Fruit fly (Drosophila melanogaster) whole organism, prepupa: Measurements from ENCODE around the gene CG45207.

Experiments
- Blimp-1 ChIP-seq: fragments of 200-800 bp; sonication (Bioruptor generic); optimal IDR thresholded peaks from 3 replicates; lab custom pipeline; 2017; ENCODE audit warnings: missing biosample characterization, missing genetic modification characterization, mild to moderate bottlenecking, moderate library complexity, missing genetic modification reagents
- CG10631 ChIP-seq: fragments of 200-800 bp; sonication (Bioruptor generic); optimal IDR thresholded peaks from 2 replicates; lab custom pipeline; 2016; ENCODE audit warnings: missing biosample characterization, missing genetic modification characterization
- CG10669 ChIP-seq: fragments of 200-800 bp; sonication (Bioruptor generic); optimal IDR thresholded peaks from 3 replicates; lab custom pipeline; 2018; ENCODE audit warnings: missing biosample characterization, mild to moderate bottlenecking, missing genetic modification characterization, moderate library complexity
- CG11294 ChIP-seq: fragments of 200-800 bp; sonication (Bioruptor generic); IDR thresholded peaks from 2 replicates; pipeline ENCODE4 v1.3.6; 2022; ENCODE audit warnings: missing biosample characterization, missing genetic modification characterization
- CG11762 ChIP-seq: fragments of 200-800 bp; sonication (Bioruptor generic); optimal IDR thresholded peaks from 3 replicates; lab custom pipeline; 2016; ENCODE audit warnings: missing biosample characterization, missing genetic modification characterization; ENCODE audit not compliant: insufficient read depth
- CG15336 ChIP-seq: fragments of 200-800 bp; sonication (Bioruptor generic); IDR thresholded peaks from 2 replicates; pipeline ENCODE4 v1.3.6; 2022; ENCODE audit warnings: missing biosample characterization, missing genetic modification characterization
- CG1621 ChIP-seq: fragments of 200-800 bp; sonication (Bioruptor generic); optimal IDR thresholded peaks from 3 replicates; lab custom pipeline; 2018; ENCODE audit warnings: missing biosample characterization, mild to moderate bottlenecking, missing genetic modification characterization
- CG16779 ChIP-seq: fragments of 200-800 bp; sonication (Bioruptor generic); optimal IDR thresholded peaks from 3 replicates; lab custom pipeline; 2017; ENCODE audit warnings: missing biosample characterization, mild to moderate bottlenecking, missing genetic modification characterization
- CG3032 ChIP-seq: fragments of 200-800 bp; optimal IDR thresholded peaks from 2 replicates; lab custom pipeline; 2019; ENCODE audit warnings: missing biosample characterization, mild to moderate bottlenecking, missing genetic modification characterization, moderate library complexity
- CG32006 ChIP-seq: fragments of 200-800 bp; sonication (Bioruptor generic); optimal IDR thresholded peaks from 3 replicates; lab custom pipeline; 2017; ENCODE audit warnings: missing biosample characterization, mild to moderate bottlenecking, missing genetic modification characterization
- CG34406 ChIP-seq: fragments of 200-800 bp; sonication (Bioruptor generic); optimal IDR thresholded peaks from 3 replicates; lab custom pipeline; 2016; ENCODE audit warnings: missing biosample characterization, missing genetic modification characterization
- CG3919 ChIP-seq: fragments of 200-800 bp; sonication (Bioruptor generic); optimal IDR thresholded peaks from 3 replicates; lab custom pipeline; 2016; ENCODE audit warnings: missing biosample characterization, missing genetic modification characterization
- CG4318 ChIP-seq: fragments of 200-800 bp; sonication (Bioruptor generic); optimal IDR thresholded peaks from 3 replicates; lab custom pipeline; 2017; ENCODE audit warnings: missing biosample characterization, mild to moderate bottlenecking, missing genetic modification characterization
- CG6163 ChIP-seq: fragments of 200-800 bp; sonication (Bioruptor generic); IDR thresholded peaks from 3 replicates; pipeline ENCODE4 v1.3.6; 2022; ENCODE audit warnings: missing biosample characterization, missing genetic modification characterization
- CG6276 ChIP-seq: fragments of 200-800 bp; sonication (Bioruptor generic); optimal IDR thresholded peaks from 2 replicates; lab custom pipeline; 2017; ENCODE audit warnings: missing biosample characterization, mild to moderate bottlenecking, missing genetic modification characterization
- CG6808 ChIP-seq: fragments of 200-800 bp; sonication (Bioruptor generic); optimal IDR thresholded peaks from 3 replicates; lab custom pipeline; 2017; ENCODE audit warnings: missing biosample characterization, missing genetic modification characterization, mild to moderate bottlenecking, moderate library complexity, missing genetic modification reagents
- CG6854 ChIP-seq: fragments of 200-800 bp; sonication (Bioruptor generic); optimal IDR thresholded peaks from 2 replicates; lab custom pipeline; 2017; ENCODE audit warnings: missing biosample characterization, mild to moderate bottlenecking, missing genetic modification characterization
- CG7368 ChIP-seq: fragments of 200-800 bp; sonication (Bioruptor generic); optimal IDR thresholded peaks from 3 replicates; lab custom pipeline; 2016; ENCODE audit warnings: missing biosample characterization, missing genetic modification characterization
- CG8119 ChIP-seq: fragments of 200-800 bp; sonication (Bioruptor generic); IDR thresholded peaks from 3 replicates; pipeline ENCODE4 v1.3.6; 2022; ENCODE audit warnings: missing biosample characterization, missing genetic modification characterization
- CG8319 ChIP-seq: fragments of 200-800 bp; sonication (Bioruptor generic); optimal IDR thresholded peaks from 3 replicates; lab custom pipeline; 2016; ENCODE audit warnings: missing biosample characterization, missing genetic modification characterization
- CG8632 ChIP-seq: fragments of 200-800 bp; sonication (Bioruptor generic); optimal IDR thresholded peaks from 3 replicates; lab custom pipeline; 2016; ENCODE audit warnings: missing biosample characterization, missing genetic modification characterization
- CG9139 ChIP-seq: fragments of 200-800 bp; sonication (Bioruptor generic); optimal IDR thresholded peaks from 3 replicates; lab custom pipeline; 2017; ENCODE audit warnings: missing biosample characterization, mild to moderate bottlenecking, missing genetic modification characterization
- Eip75B ChIP-seq: fragments of 200-800 bp; sonication (Bioruptor generic); optimal IDR thresholded peaks from 3 replicates; lab custom pipeline; 2016; ENCODE audit warnings: missing biosample characterization, missing genetic modification characterization
- Eip93F ChIP-seq: fragments of 200-800 bp; sonication (Bioruptor generic); optimal IDR thresholded peaks from 2 replicates; lab custom pipeline; 2016; ENCODE audit warnings: missing biosample characterization, mild to moderate bottlenecking, missing genetic modification characterization
- Ets21C ChIP-seq: fragments of 200-800 bp; sonication (Bioruptor generic); optimal IDR thresholded peaks from 3 replicates; lab custom pipeline; 2016; ENCODE audit warnings: missing biosample characterization, missing genetic modification characterization
- Ets96B ChIP-seq: fragments of 200-800 bp; optimal IDR thresholded peaks from 2 replicates; lab custom pipeline; 2019; ENCODE audit warnings: missing biosample characterization, mild to moderate bottlenecking, missing genetic modification characterization, moderate library complexity
- Gug ChIP-seq: fragments of 200-800 bp; sonication (Bioruptor generic); IDR thresholded peaks from 2 replicates; pipeline ENCODE4 v1.3.6; 2022; ENCODE audit warnings: missing biosample characterization, missing genetic modification characterization
- Hr38 ChIP-seq: sonication (Bioruptor generic); optimal IDR thresholded peaks from 2 replicates; lab custom pipeline; 2016; ENCODE audit warnings: missing biosample characterization, missing genetic modification characterization
- Hr39 ChIP-seq: fragments of 200-800 bp; sonication (Bioruptor generic); optimal IDR thresholded peaks from 2 replicates; lab custom pipeline; 2016; ENCODE audit warnings: missing biosample characterization, missing genetic modification characterization
- Lpt ChIP-seq: fragments of 200-800 bp; sonication (Bioruptor generic); optimal IDR thresholded peaks from 3 replicates; lab custom pipeline; 2016; ENCODE audit warnings: missing biosample characterization, missing genetic modification characterization
- OdsH ChIP-seq: fragments of 200-800 bp; sonication (Bioruptor generic); optimal IDR thresholded peaks from 3 replicates; lab custom pipeline; 2016; ENCODE audit warnings: missing biosample characterization, missing genetic modification characterization
- Sox102F ChIP-seq: fragments of 200-800 bp; sonication (Bioruptor generic); optimal IDR thresholded peaks from 2 replicates; lab custom pipeline; 2016; ENCODE audit warnings: missing biosample characterization, mild to moderate bottlenecking, missing genetic modification characterization
- Sox14 ChIP-seq: fragments of 200-800 bp; sonication (Bioruptor generic); optimal IDR thresholded peaks from 3 replicates; lab custom pipeline; 2016; ENCODE audit warnings: missing biosample characterization, missing genetic modification characterization
- cyc ChIP-seq: fragments of 200-800 bp; sonication (Bioruptor generic); optimal IDR thresholded peaks from 3 replicates; lab custom pipeline; 2016; ENCODE audit warnings: missing biosample characterization, missing genetic modification characterization
- dsx ChIP-seq: fragments of 200-800 bp; optimal IDR thresholded peaks from 3 replicates; lab custom pipeline; 2019; ENCODE audit warnings: missing biosample characterization, mild to moderate bottlenecking, missing genetic modification characterization, moderate library complexity; ENCODE audit not compliant: poor library complexity, severe bottlenecking
- eg ChIP-seq: fragments of 200-800 bp; sonication (Bioruptor generic); IDR thresholded peaks from 3 replicates; pipeline ENCODE4 v1.3.6; 2022; ENCODE audit warnings: missing biosample characterization, missing genetic modification characterization
- fd59A ChIP-seq: fragments of 200-800 bp; sonication (Bioruptor generic); optimal IDR thresholded peaks from 2 replicates; lab custom pipeline; 2017; ENCODE audit warnings: missing biosample characterization, mild to moderate bottlenecking, missing genetic modification characterization, missing genetic modification reagents
- fd85E ChIP-seq: fragments of 200-800 bp; sonication (Bioruptor generic); optimal IDR thresholded peaks from 3 replicates; lab custom pipeline; 2016; ENCODE audit warnings: missing biosample characterization, missing genetic modification characterization
- fkh ChIP-seq: fragments of 200-800 bp; sonication (Bioruptor generic); optimal IDR thresholded peaks from 3 replicates; lab custom pipeline; 2017; ENCODE audit warnings: missing biosample characterization, mild to moderate bottlenecking, missing genetic modification characterization, moderate library complexity
- lz ChIP-seq: fragments of 200-800 bp; sonication (Bioruptor generic); optimal IDR thresholded peaks from 3 replicates; lab custom pipeline; 2016; ENCODE audit warnings: missing biosample characterization, missing genetic modification characterization
- net ChIP-seq: fragments of 200-800 bp; sonication (Bioruptor generic); optimal IDR thresholded peaks from 3 replicates; lab custom pipeline; 2016; ENCODE audit warnings: missing biosample characterization, missing genetic modification characterization
- salr ChIP-seq, 2 experiments: fragments of 200-800 bp; sonication (Bioruptor generic); optimal IDR thresholded peaks; 3 replicates each; lab custom pipeline; 2016 to 2018; ENCODE audit warnings: missing biosample characterization in 2 of 2, missing genetic modification characterization in 2 of 2, mild to moderate bottlenecking in 1 of 2
- spab ChIP-seq: fragments of 200-800 bp; sonication (Bioruptor generic); optimal IDR thresholded peaks from 2 replicates; lab custom pipeline; 2017; ENCODE audit warnings: missing biosample characterization, mild to moderate bottlenecking, missing genetic modification characterization, missing genetic modification reagents
- ss ChIP-seq, 2 experiments: fragments of 200-800 bp; sonication (Bioruptor generic); optimal IDR thresholded peaks; 2 replicates in 1 of 2; 3 replicates in 1 of 2; lab custom pipeline; 2017 to 2018; ENCODE audit warnings: mild to moderate bottlenecking in 2 of 2, missing biosample characterization in 2 of 2, missing genetic modification characterization in 2 of 2, moderate library complexity in 1 of 2
- svp ChIP-seq: fragments of 200-800 bp; sonication (Bioruptor generic); peaks from one replicate; lab custom pipeline; 2016; ENCODE audit warnings: missing biosample characterization, missing genetic modification characterization
- topi ChIP-seq: fragments of 200-800 bp; sonication (Bioruptor generic); optimal IDR thresholded peaks from 3 replicates; lab custom pipeline; 2016; ENCODE audit warnings: missing biosample characterization, missing genetic modification characterization
- vri ChIP-seq: fragments of 200-800 bp; sonication (Bioruptor generic); optimal IDR thresholded peaks from 3 replicates; lab custom pipeline; 2016; ENCODE audit warnings: missing biosample characterization, mild to moderate bottlenecking, missing genetic modification characterization

The CG45207 gene

DNA sequence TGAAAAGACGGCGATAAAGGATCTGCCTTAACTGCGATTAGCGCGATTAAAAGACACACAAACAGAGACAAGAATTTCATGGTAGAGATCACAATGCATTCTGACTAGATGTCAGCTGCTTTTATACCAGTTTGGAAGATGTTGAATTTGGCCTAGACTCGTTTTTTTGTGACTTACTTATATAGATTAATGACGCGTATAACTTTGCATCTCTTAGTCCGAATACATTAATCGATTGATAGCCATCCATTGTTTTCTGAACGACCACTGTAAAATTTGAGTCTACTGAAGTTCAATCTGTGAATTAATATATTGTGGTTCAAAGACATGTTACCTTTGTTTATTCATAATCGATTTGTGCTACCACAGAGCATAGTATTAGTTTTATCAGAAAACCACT, at the start of gene CG45207:
TSS of gene CG45207 (minus strand) at position 101 of the 400 bp plus-strand sequence.
- no peak for TF ChIP-seq CG11762
- no peak for TF ChIP-seq CG10669 (GFP tag; lab: Kevin White, UChicago)
- no peak for TF ChIP-seq CG34406 (GFP tag; lab: Kevin White, UChicago)
- TF ChIP-seq cyc (GFP tag; lab: Kevin White, UChicago), result no peak
- TF ChIP-seq Ets21C, result no peak
- TF ChIP-seq vri (GFP tag; lab: Kevin White, UChicago), result no peak
- TF ChIP-seq Hr38, result no peak
- no peak for TF ChIP-seq dsx (GFP tag; lab: Kevin White, UChicago)
- no peak for TF ChIP-seq Lpt (GFP tag; lab: Kevin White, UChicago)
- TF ChIP-seq ss (GFP tag; optimal IDR thresholded peaks at IDR 0.05; lab: Kevin White, UChicago), result no peak
- TF ChIP-seq Gug (GFP tag; lab: Robert Waterston, UW), result no peak
- no peak for TF ChIP-seq CG16779
- TF ChIP-seq CG6854, result no peak
- TF ChIP-seq topi (GFP tag; lab: Kevin White, UChicago), result no peak
- no peak for TF ChIP-seq CG9139 (GFP tag; lab: Kevin White, UChicago)
- no peak for TF ChIP-seq CG7368 (GFP tag; lab: Kevin White, UChicago)
- TF ChIP-seq salr (GFP tag; optimal IDR thresholded peaks at IDR 0.05; lab: Kevin White, UChicago), result no peak
- TF ChIP-seq, all 60 proteins: peak for 0

DNA sequence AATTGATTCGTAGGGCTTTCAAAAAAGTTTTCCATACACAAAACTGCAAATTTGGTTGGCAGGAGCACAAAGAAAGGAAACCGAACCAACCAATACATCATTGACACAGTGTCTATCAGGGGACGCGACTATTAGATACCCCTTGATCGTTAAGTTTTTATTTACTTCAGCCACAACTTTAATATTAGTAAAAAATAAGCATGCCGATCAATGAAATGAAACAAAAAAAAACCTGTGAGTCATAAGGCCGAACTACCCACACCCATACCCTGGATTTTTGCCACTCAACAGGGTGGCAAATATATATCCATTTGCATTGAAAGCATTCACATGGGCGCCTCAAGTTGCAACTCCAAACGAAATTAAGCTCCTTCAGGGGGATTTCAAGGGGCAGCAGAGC, 41.1 kb upstream of the CG45207 start:
- no peak for TF ChIP-seq ss (GFP tag; optimal IDR thresholded peaks at IDR 0.05; lab: Kevin White, UChicago)
- no peak for TF ChIP-seq salr (GFP tag; optimal IDR thresholded peaks at IDR 0.05; lab: Kevin White, UChicago)
- TF ChIP-seq CG11762, result no peak
- TF ChIP-seq CG6163 (GFP tag; lab: Robert Waterston, UW), result peak; percentile 73
- TF ChIP-seq CG1621, result no peak
- TF ChIP-seq CG3032 (tag; lab: Kevin White, UChicago), result no peak
- TF ChIP-seq Ets96B (tag; lab: Kevin White, UChicago), result no peak
- no peak for TF ChIP-seq Sox14 (GFP tag; lab: Kevin White, UChicago)
- TF ChIP-seq CG9139 (GFP tag; lab: Kevin White, UChicago), result no peak
- no peak for TF ChIP-seq CG6854
- peak; percentile 18 for TF ChIP-seq Sox102F (GFP tag; lab: Kevin White, UChicago)
- TF ChIP-seq CG8632, result no peak
- peak; percentile 50 for TF ChIP-seq Hr39 (GFP tag; lab: Kevin White, UChicago)
- peak; percentile 32 for TF ChIP-seq cyc (GFP tag; lab: Kevin White, UChicago)
- TF ChIP-seq CG15336, result peak; percentile 44
- no peak for TF ChIP-seq CG6276 (GFP tag; lab: Kevin White, UChicago)
- TF ChIP-seq vri (GFP tag; lab: Kevin White, UChicago), result no peak
- TF ChIP-seq CG16779, result no peak
- peak; percentile 47 for TF ChIP-seq CG10631
- no peak for TF ChIP-seq CG6808
- TF ChIP-seq CG8119 (GFP tag; lab: Robert Waterston, UW), result peak; percentile 36; the same call in 1 of the 3 replicates
- TF ChIP-seq Eip75B, result peak; percentile 39
- peak; percentile 47 for TF ChIP-seq OdsH (GFP tag; lab: Kevin White, UChicago)
- TF ChIP-seq CG8319 (GFP tag; lab: Kevin White, UChicago), result no peak
- no peak for TF ChIP-seq fd85E
- no peak for TF ChIP-seq CG32006 (GFP tag; lab: Kevin White, UChicago)
- TF ChIP-seq Gug (GFP tag; lab: Robert Waterston, UW), result peak; percentile 49
- peak; percentile 39 for TF ChIP-seq svp
- no peak for TF ChIP-seq CG11294
- TF ChIP-seq dsx (GFP tag; lab: Kevin White, UChicago), result no peak
- peak; percentile 27 for TF ChIP-seq lz (GFP tag; lab: Kevin White, UChicago)
- peak; percentile 26 for TF ChIP-seq net (GFP tag; lab: Kevin White, UChicago)
- no peak for TF ChIP-seq CG3919 (GFP tag; lab: Kevin White, UChicago)
- TF ChIP-seq fd59A (GFP tag; lab: Kevin White, UChicago), result no peak
- TF ChIP-seq topi (GFP tag; lab: Kevin White, UChicago), result peak; percentile 26
- TF ChIP-seq Eip93F (GFP tag; lab: Kevin White, UChicago), result no peak
- TF ChIP-seq spab (GFP tag; lab: Kevin White, UChicago), result no peak
- no peak for TF ChIP-seq fkh
- no peak for TF ChIP-seq Blimp-1
- no peak for TF ChIP-seq CG10669 (GFP tag; lab: Kevin White, UChicago)
- TF ChIP-seq CG4318, result no peak
- no peak for TF ChIP-seq Lpt (GFP tag; lab: Kevin White, UChicago)
- no peak for TF ChIP-seq CG34406 (GFP tag; lab: Kevin White, UChicago)
- TF ChIP-seq eg (GFP tag; lab: Robert Waterston, UW), result peak; percentile 54; the same call in 1 of the 3 replicates
